Fruit fly (Drosophila melanogaster) whole organism, wandering third instar larva: ENCODE results near the gene upd1.
A peak's percentile ranks its signal among the peaks of the same experiment; 100 is the strongest.

Experiments
- Abd-B ChIP-seq: fragments of >200 bp; optimal IDR thresholded peaks from 2 replicates; lab custom pipeline; 2017; ENCODE audit warnings: missing biosample characterization, missing genetic modification characterization
- CG32264 ChIP-seq: fragments of 200-800 bp; sonication (Bioruptor generic); optimal IDR thresholded peaks from 2 replicates; lab custom pipeline; 2016; ENCODE audit warnings: missing biosample characterization, missing genetic modification characterization
- CG9705 ChIP-seq: fragments of 200-800 bp; sonication (Bioruptor generic); optimal IDR thresholded peaks from 2 replicates; lab custom pipeline; 2018; ENCODE audit warnings: missing biosample characterization, mild to moderate bottlenecking, missing genetic modification characterization
- CrebA ChIP-seq: fragments of 200-800 bp; sonication (Bioruptor generic); optimal IDR thresholded peaks from 2 replicates; lab custom pipeline; 2016; ENCODE audit warnings: missing biosample characterization, mild to moderate bottlenecking, missing genetic modification characterization, borderline replicate concordance
- Dfd ChIP-seq: fragments of >200 bp; optimal IDR thresholded peaks from 2 replicates; lab custom pipeline; 2017; ENCODE audit warnings: missing biosample characterization, missing genetic modification characterization
- Dif ChIP-seq: fragments of 200-275, 200-300 bp; sonication (Bioruptor generic); optimal IDR thresholded peaks from 2 replicates; lab custom pipeline; 2018; ENCODE audit warnings: missing biosample characterization, missing genetic modification characterization; ENCODE audit not compliant: partially characterized antibody
- GATAd ChIP-seq: sonication (Bioruptor generic); optimal IDR thresholded peaks from 2 replicates; lab custom pipeline; 2016; ENCODE audit warnings: missing biosample characterization, missing genetic modification characterization
- HLH106 ChIP-seq: fragments of 200-800 bp; optimal IDR thresholded peaks from 3 replicates; lab custom pipeline; 2019; ENCODE audit warnings: missing biosample characterization, mild to moderate bottlenecking, missing genetic modification characterization, moderate library complexity
- Hnf4 ChIP-seq: fragments of 200-800 bp; sonication (Bioruptor generic); optimal IDR thresholded peaks from 2 replicates; lab custom pipeline; 2016; ENCODE audit warnings: missing biosample characterization, mild to moderate bottlenecking, missing genetic modification characterization
- Hr78 ChIP-seq: fragments of >200 bp; optimal IDR thresholded peaks from 2 replicates; lab custom pipeline; 2017; ENCODE audit warnings: missing biosample characterization, missing genetic modification characterization
- Hr83 ChIP-seq: fragments of 200-300 bp; sonication (Bioruptor generic); optimal IDR thresholded peaks from 2 replicates; lab custom pipeline; 2016; ENCODE audit warnings: missing biosample characterization, mild to moderate bottlenecking, missing genetic modification characterization, moderate library complexity; ENCODE audit not compliant: poor library complexity, severe bottlenecking
- Jra ChIP-seq: sonication (Bioruptor generic); optimal IDR thresholded peaks from 2 replicates; lab custom pipeline; 2016; ENCODE audit warnings: missing biosample characterization, missing genetic modification characterization
- Mio ChIP-seq: sonication (Bioruptor generic); optimal IDR thresholded peaks from 2 replicates; lab custom pipeline; 2016; ENCODE audit warnings: missing biosample characterization, missing genetic modification characterization
- Myc ChIP-seq: fragments of >200 bp; optimal IDR thresholded peaks from 2 replicates; lab custom pipeline; 2017
- N ChIP-seq: fragments of >200 bp; optimal IDR thresholded peaks from 2 replicates; lab custom pipeline; 2018; ENCODE audit warnings: missing biosample characterization, missing external identifiers, missing genetic modification characterization
- OdsH ChIP-seq: fragments of 200-800 bp; sonication (Bioruptor generic); optimal IDR thresholded peaks from 2 replicates; lab custom pipeline; 2016; ENCODE audit warnings: missing biosample characterization, mild to moderate bottlenecking, missing genetic modification characterization
- Rel ChIP-seq, 2 experiments: fragments of 200-800 bp; sonication (Bioruptor generic) in 1 of 2; optimal IDR thresholded peaks; 2 replicates in 1 of 2; 3 replicates in 1 of 2; lab custom pipeline; 2016 to 2019; ENCODE audit warnings: mild to moderate bottlenecking in 2 of 2, missing biosample characterization in 2 of 2, missing genetic modification characterization in 2 of 2, moderate library complexity in 1 of 2
- Sp1 ChIP-seq: fragments of 200-800 bp; sonication (Bioruptor generic); optimal IDR thresholded peaks from 3 replicates; lab custom pipeline; 2019; ENCODE audit warnings: missing biosample characterization, mild to moderate bottlenecking, missing genetic modification characterization, moderate library complexity
- Vsx2 ChIP-seq: fragments of 200-300, 225-300 bp; sonication (Bioruptor generic); optimal IDR thresholded peaks from 2 replicates; lab custom pipeline; 2018; ENCODE audit warnings: missing biosample characterization, missing genetic modification characterization; ENCODE audit not compliant: partially characterized antibody
- br ChIP-seq: fragments of 200-800 bp; sonication (Bioruptor generic); optimal IDR thresholded peaks from 2 replicates; lab custom pipeline; 2016; ENCODE audit warnings: missing biosample characterization, missing genetic modification characterization
- brk ChIP-seq: fragments of 200-800 bp; sonication (Bioruptor generic); optimal IDR thresholded peaks from 2 replicates; lab custom pipeline; 2016; ENCODE audit warnings: missing biosample characterization, mild to moderate bottlenecking, missing genetic modification characterization
- dl ChIP-seq, 2 experiments: fragments of 175-275, 200-275 bp in 1 of 2; fragments of 200-275 bp in 1 of 2; sonication (Bioruptor generic); optimal IDR thresholded peaks; lab custom pipeline; 2018; ENCODE audit warnings: mild to moderate bottlenecking in 2 of 2, missing biosample characterization in 2 of 2, missing genetic modification characterization in 2 of 2, moderate library complexity in 2 of 2; ENCODE audit not compliant: partially characterized antibody in 2 of 2, insufficient read depth in 1 of 2
- dmrt93B ChIP-seq: fragments of 200-800 bp; sonication (Bioruptor generic); optimal IDR thresholded peaks from 2 replicates; lab custom pipeline; 2018; ENCODE audit warnings: missing biosample characterization, mild to moderate bottlenecking, missing genetic modification characterization
- dsf ChIP-seq: sonication (Bioruptor generic); optimal IDR thresholded peaks from 2 replicates; lab custom pipeline; 2016; ENCODE audit warnings: missing biosample characterization, missing genetic modification characterization, borderline replicate concordance
- ey ChIP-seq: fragments of 200-800 bp; sonication (Bioruptor generic); optimal IDR thresholded peaks from 2 replicates; lab custom pipeline; 2016; ENCODE audit warnings: missing biosample characterization, missing genetic modification characterization
- foxo ChIP-seq, 2 experiments: fragments of 200-800 bp; sonication (Bioruptor generic); optimal IDR thresholded peaks; 2 replicates in 1 of 2; 3 replicates in 1 of 2; lab custom pipeline; 2016 to 2017; ENCODE audit warnings: missing biosample characterization in 2 of 2, missing genetic modification characterization in 2 of 2
- fru ChIP-seq: fragments of 200-800 bp; sonication (Bioruptor generic); optimal IDR thresholded peaks from 3 replicates; lab custom pipeline; 2016; ENCODE audit warnings: missing biosample characterization, mild to moderate bottlenecking, missing genetic modification characterization
- h ChIP-seq: fragments of 200-800 bp; sonication (Bioruptor generic); optimal IDR thresholded peaks from 3 replicates; lab custom pipeline; 2016; ENCODE audit warnings: missing biosample characterization, mild to moderate bottlenecking, missing genetic modification characterization
- jim ChIP-seq: fragments of 175-275, 200-325 bp; sonication (Bioruptor generic); optimal IDR thresholded peaks from 2 replicates; lab custom pipeline; 2016; ENCODE audit warnings: missing biosample characterization, mild to moderate bottlenecking, missing genetic modification characterization
- lola ChIP-seq: fragments of >200 bp; optimal IDR thresholded peaks from 2 replicates; lab custom pipeline; 2017; ENCODE audit warnings: missing biosample characterization, missing genetic modification characterization
- pan ChIP-seq: fragments of >200 bp; optimal IDR thresholded peaks from 2 replicates; lab custom pipeline; 2017
- psq ChIP-seq: fragments of 200-800 bp; sonication (Bioruptor generic); optimal IDR thresholded peaks from 3 replicates; lab custom pipeline; 2017; ENCODE audit warnings: missing biosample characterization, mild to moderate bottlenecking, missing genetic modification characterization, moderate library complexity
- rgr ChIP-seq: fragments of 200-800 bp; sonication (Bioruptor generic); optimal IDR thresholded peaks from 3 replicates; lab custom pipeline; 2016; ENCODE audit warnings: missing biosample characterization, mild to moderate bottlenecking, missing genetic modification characterization
- sage ChIP-seq: fragments of 200-800 bp; sonication (Bioruptor generic); optimal IDR thresholded peaks from 2 replicates; lab custom pipeline; 2016; ENCODE audit warnings: missing biosample characterization, mild to moderate bottlenecking, missing genetic modification characterization
- sv ChIP-seq: fragments of 200-800 bp; sonication (Bioruptor generic); optimal IDR thresholded peaks from 3 replicates; lab custom pipeline; 2016; ENCODE audit warnings: missing biosample characterization, missing genetic modification characterization
- tai ChIP-seq: sonication (Bioruptor generic); optimal IDR thresholded peaks from 2 replicates; lab custom pipeline; 2016; ENCODE audit warnings: missing biosample characterization, missing genetic modification characterization
- usp ChIP-seq: fragments of >200 bp; optimal IDR thresholded peaks from 2 replicates; lab custom pipeline; 2017; ENCODE audit warnings: missing biosample characterization, missing genetic modification characterization
- woc ChIP-seq: sonication (Bioruptor generic); optimal IDR thresholded peaks from 2 replicates; lab custom pipeline; 2016; ENCODE audit warnings: missing biosample characterization, mild to moderate bottlenecking, missing genetic modification characterization

upd1 gene

dm6 chrX:18294031-18294430 lies 15.1 kb downstream of the upd1 start:
- TF ChIP-seq sage (GFP tag; lab: Kevin White, UChicago) (peak; percentile 81), Abd-B (GFP tag; lab: Kevin White, UChicago) (no peak), dl (GFP tag; optimal IDR thresholded peaks at IDR 0.05; lab: Kevin White, UChicago; ENCODE audit: insufficient read depth in 1 of 2, partially characterized antibody in 2 of 2) (no peak), Mio (GFP tag; lab: Kevin White, UChicago) (peak; percentile 32), fru (GFP tag; lab: Kevin White, UChicago) (peak; percentile 87), Vsx2 (GFP tag; lab: Kevin White, UChicago) (no peak), Sp1 (GFP tag; lab: Kevin White, UChicago) (peak; percentile 88), h (peak; percentile 88), dmrt93B (peak; percentile 83), Rel (GFP tag; optimal IDR thresholded peaks at IDR 0.05; lab: Kevin White, UChicago) (no peak), Rel (tag; optimal IDR thresholded peaks at IDR 0.05; lab: Kevin White, UChicago) (peak; percentile 72), OdsH (GFP tag; lab: Kevin White, UChicago) (peak; percentile 80), Dfd (GFP tag; lab: Kevin White, UChicago) (no peak), usp (GFP tag; lab: Kevin White, UChicago) (no peak), brk (peak; percentile 58), ey (GFP tag; lab: Kevin White, UChicago) (peak; percentile 89), foxo (GFP tag; optimal IDR thresholded peaks at IDR 0.05; lab: Kevin White, UChicago) (peak in 1 of 2 experiments; percentile 87), tai (peak; percentile 59), psq (GFP tag; lab: Kevin White, UChicago) (peak; percentile 75), Hnf4 (GFP tag; lab: Kevin White, UChicago) (peak; percentile 82), N (GFP tag; lab: Kevin White, UChicago) (no peak), jim (GFP tag; lab: Kevin White, UChicago) (no peak), CrebA (no peak), Myc (lab: Kevin White, UChicago) (no peak), br (peak; percentile 87), CG9705 (GFP tag; lab: Kevin White, UChicago) (peak; percentile 82), HLH106 (tag; lab: Kevin White, UChicago) (peak; percentile 93), GATAd (no peak), woc (GFP tag; lab: Kevin White, UChicago) (peak; percentile 83), Hr78 (no peak), Jra (peak; percentile 52), pan (lab: Kevin White, UChicago) (no peak), lola (no peak), CG32264 (GFP tag; lab: Kevin White, UChicago) (peak; percentile 72), Hr83 (peak; percentile 15), dsf (GFP tag; lab: Kevin White, UChicago) (peak; percentile 41), Dif (GFP tag; lab: Kevin White, UChicago) (no peak), rgr (GFP tag; lab: Kevin White, UChicago) (peak; percentile 88), sv (GFP tag; lab: Kevin White, UChicago) (peak; percentile 52)

dm6 chrX:18288652-18289051 lies 20.4 kb downstream of the upd1 start:
- TF ChIP-seq Jra, result no peak
- no peak for TF ChIP-seq Myc (lab: Kevin White, UChicago)
- no peak for TF ChIP-seq sv (GFP tag; lab: Kevin White, UChicago)
- TF ChIP-seq Hnf4 (GFP tag; lab: Kevin White, UChicago), result no peak
- no peak for TF ChIP-seq ey (GFP tag; lab: Kevin White, UChicago)
- no peak for TF ChIP-seq foxo (GFP tag; optimal IDR thresholded peaks at IDR 0.05; lab: Kevin White, UChicago)
- TF ChIP-seq lola, result no peak

- TF ChIP-seq h (no peak), brk (no peak), Abd-B (GFP tag; lab: Kevin White, UChicago) (no peak), Sp1 (GFP tag; lab: Kevin White, UChicago) (no peak), Mio (GFP tag; lab: Kevin White, UChicago) (no peak), OdsH (GFP tag; lab: Kevin White, UChicago) (no peak), Dif (GFP tag; lab: Kevin White, UChicago) (no peak), rgr (GFP tag; lab: Kevin White, UChicago) (no peak), N (GFP tag; lab: Kevin White, UChicago) (no peak), lola (no peak), jim (GFP tag; lab: Kevin White, UChicago) (no peak), psq (GFP tag; lab: Kevin White, UChicago) (no peak), GATAd (no peak), HLH106 (tag; lab: Kevin White, UChicago) (no peak), fru (GFP tag; lab: Kevin White, UChicago) (no peak), Hr83 (no peak), Jra (no peak)
Observed at dm6 chrX:18287587-18287986, 21.5 kb downstream of the upd1 start.
